Fruit fly (Drosophila melanogaster) whole organism, embryonic: ENCODE measurements around the gene shams.

Experiments
- BEAF-32 ChIP-seq: fragments of 200-800 bp; sonication (Bioruptor generic); optimal IDR thresholded peaks from 3 replicates; lab custom pipeline; 2017; ENCODE audit warnings: missing biosample characterization, missing genetic modification characterization, mild to moderate bottlenecking, moderate library complexity, missing genetic modification reagents
- CG12659 ChIP-seq: fragments of 200-800 bp; sonication (Bioruptor generic); optimal IDR thresholded peaks from 3 replicates; lab custom pipeline; 2017; ENCODE audit warnings: mild to moderate bottlenecking, missing biosample characterization, missing genetic modification reagents, missing genetic modification characterization
- CG13287 ChIP-seq: fragments of 200-800 bp; sonication (Bioruptor generic); IDR thresholded peaks from 2 replicates; pipeline ENCODE4 v1.3.6; 2022; ENCODE audit warnings: missing biosample characterization, missing genetic modification characterization; ENCODE audit not compliant: partially characterized antibody
- CG14710 ChIP-seq: fragments of 200-800 bp; sonication (Bioruptor generic); optimal IDR thresholded peaks from 3 replicates; lab custom pipeline; 2019; ENCODE audit warnings: missing biosample characterization, mild to moderate bottlenecking, missing genetic modification characterization, moderate library complexity
- CG1603 ChIP-seq: fragments of 200-800 bp; sonication (Bioruptor generic); optimal IDR thresholded peaks from 2 replicates; lab custom pipeline; 2019; ENCODE audit warnings: missing biosample characterization, mild to moderate bottlenecking, missing genetic modification characterization, moderate library complexity
- CG17802 ChIP-seq: fragments of 200-800 bp; sonication (Bioruptor generic); optimal IDR thresholded peaks from 2 replicates; lab custom pipeline; 2018; ENCODE audit warnings: missing biosample characterization, mild to moderate bottlenecking, missing genetic modification characterization, moderate library complexity
- CG2129 ChIP-seq: fragments of 200-800 bp; sonication (Bioruptor generic); IDR thresholded peaks from 2 replicates; pipeline ENCODE4 v1.3.6; 2022; ENCODE audit warnings: missing biosample characterization, missing genetic modification characterization; ENCODE audit not compliant: partially characterized antibody
- CG2202 ChIP-seq: fragments of 200-800 bp; sonication (Bioruptor generic); optimal IDR thresholded peaks from 2 replicates; lab custom pipeline; 2018; ENCODE audit warnings: missing biosample characterization, mild to moderate bottlenecking, missing genetic modification characterization
- CG30020 ChIP-seq: fragments of 200-800 bp; optimal IDR thresholded peaks from 2 replicates; lab custom pipeline; 2019; ENCODE audit warnings: missing biosample characterization, mild to moderate bottlenecking, missing genetic modification characterization, moderate library complexity
- CG3281 ChIP-seq: fragments of 200-800 bp; sonication (Bioruptor generic); optimal IDR thresholded peaks from 3 replicates; lab custom pipeline; 2017; ENCODE audit warnings: missing biosample characterization, mild to moderate bottlenecking, missing genetic modification characterization
- CG34376 ChIP-seq: fragments of 200-800 bp; sonication (Bioruptor generic); optimal IDR thresholded peaks from 2 replicates; lab custom pipeline; 2018; ENCODE audit warnings: missing biosample characterization, mild to moderate bottlenecking, missing genetic modification characterization
- CG3995 ChIP-seq: fragments of 200-800 bp; sonication (Bioruptor generic); optimal IDR thresholded peaks from 3 replicates; lab custom pipeline; 2016; ENCODE audit warnings: missing biosample characterization, missing genetic modification characterization
- CG43689 ChIP-seq: fragments of 200-800 bp; sonication (Bioruptor generic); IDR thresholded peaks from 2 replicates; pipeline ENCODE4 v1.3.6; 2022; ENCODE audit warnings: missing biosample characterization, missing genetic modification characterization
- CG9437 ChIP-seq: fragments of 200-800 bp; sonication (Bioruptor generic); optimal IDR thresholded peaks from 2 replicates; lab custom pipeline; 2018; ENCODE audit warnings: missing biosample characterization, mild to moderate bottlenecking, missing genetic modification characterization
- CG9797 ChIP-seq: fragments of 200-800 bp; sonication (Bioruptor generic); optimal IDR thresholded peaks from 3 replicates; lab custom pipeline; 2018; ENCODE audit warnings: missing biosample characterization, mild to moderate bottlenecking, missing genetic modification characterization
- CoRest ChIP-seq: fragments of 200-800 bp; sonication (Bioruptor generic); optimal IDR thresholded peaks from 3 replicates; lab custom pipeline; 2018; ENCODE audit warnings: missing biosample characterization, mild to moderate bottlenecking, missing genetic modification characterization, moderate library complexity
- Dfd ChIP-seq, 2 experiments: fragments of >200 bp; optimal IDR thresholded peaks; 2 replicates each; lab custom pipeline; 2017; ENCODE audit warnings: missing biosample characterization in 2 of 2, missing genetic modification characterization in 2 of 2
- E2f2 ChIP-seq: fragments of 200-800 bp; sonication (Bioruptor generic); IDR thresholded peaks from 2 replicates; pipeline ENCODE4 v1.3.6; 2022; ENCODE audit warnings: missing biosample characterization, missing genetic modification characterization
- Ets97D ChIP-seq: fragments of 200-800 bp; sonication (Bioruptor generic); optimal IDR thresholded peaks from 3 replicates; lab custom pipeline; 2016; ENCODE audit warnings: missing biosample characterization, missing genetic modification characterization
- Fer2 ChIP-seq: fragments of 200-800 bp; sonication (Bioruptor generic); optimal IDR thresholded peaks from 2 replicates; lab custom pipeline; 2018; ENCODE audit warnings: missing biosample characterization, mild to moderate bottlenecking, missing genetic modification characterization, moderate library complexity
- Hr3 ChIP-seq: fragments of 200-800 bp; sonication (Bioruptor generic); optimal IDR thresholded peaks from 3 replicates; lab custom pipeline; 2016; ENCODE audit warnings: missing biosample characterization, missing genetic modification characterization
- MBD-R2 ChIP-seq: fragments of 200-800 bp; sonication (Bioruptor generic); IDR thresholded peaks from 2 replicates; pipeline ENCODE4 v1.3.6; 2022; ENCODE audit warnings: missing biosample characterization, missing genetic modification characterization
- Myb ChIP-seq: fragments of 200-800 bp; sonication (Bioruptor generic); optimal IDR thresholded peaks from 2 replicates; lab custom pipeline; 2016; ENCODE audit warnings: missing biosample characterization, missing genetic modification characterization
- Oli ChIP-seq: fragments of 200-800 bp; sonication (Bioruptor generic); optimal IDR thresholded peaks from 2 replicates; lab custom pipeline; 2018; ENCODE audit warnings: missing biosample characterization, mild to moderate bottlenecking, missing genetic modification characterization, moderate library complexity
- Taf1 ChIP-seq: fragments of 200-800 bp; sonication (Bioruptor generic); IDR thresholded peaks from 2 replicates; pipeline ENCODE4 v1.3.6; 2022; ENCODE audit warnings: missing biosample characterization, missing genetic modification characterization
- Vsx1 ChIP-seq: fragments of 200-800 bp; sonication (Bioruptor generic); optimal IDR thresholded peaks from 2 replicates; lab custom pipeline; 2017; ENCODE audit warnings: missing biosample characterization, mild to moderate bottlenecking, missing genetic modification characterization, missing genetic modification reagents
- bbx ChIP-seq: fragments of 200-800 bp; sonication (Bioruptor generic); IDR thresholded peaks from 2 replicates; pipeline ENCODE4 v1.3.6; 2022; ENCODE audit warnings: missing biosample characterization, missing genetic modification characterization; ENCODE audit not compliant: partially characterized antibody
- ci ChIP-seq: fragments of 200-800 bp; sonication (Bioruptor generic); IDR thresholded peaks from 3 replicates; pipeline ENCODE4 v1.3.6; 2022; ENCODE audit warnings: missing biosample characterization, missing genetic modification characterization
- exex ChIP-seq: fragments of 200-800 bp; sonication (Bioruptor generic); optimal IDR thresholded peaks from 4 replicates; lab custom pipeline; 2018; ENCODE audit warnings: missing biosample characterization, mild to moderate bottlenecking, missing genetic modification characterization, moderate library complexity
- grau ChIP-seq: fragments of 200-800 bp; optimal IDR thresholded peaks from 3 replicates; lab custom pipeline; 2019; ENCODE audit warnings: missing biosample characterization, mild to moderate bottlenecking, missing genetic modification characterization, moderate library complexity
- hbn ChIP-seq: fragments of 200-800 bp; sonication (Bioruptor generic); IDR thresholded peaks from 2 replicates; pipeline ENCODE4 v1.3.6; 2022; ENCODE audit warnings: missing biosample characterization, missing genetic modification characterization; ENCODE audit not compliant: partially characterized antibody
- kni ChIP-seq: fragments of 200-800 bp; sonication (Bioruptor generic); optimal IDR thresholded peaks from 3 replicates; lab custom pipeline; 2017; ENCODE audit warnings: mild to moderate bottlenecking, missing biosample characterization, missing genetic modification reagents, missing genetic modification characterization
- lab ChIP-seq: fragments of 200-800 bp; sonication (Bioruptor generic); optimal IDR thresholded peaks from 3 replicates; lab custom pipeline; 2017; ENCODE audit warnings: missing biosample characterization, missing genetic modification characterization, mild to moderate bottlenecking, moderate library complexity, missing genetic modification reagents
- nmo ChIP-seq: fragments of 200-800 bp; sonication (Bioruptor generic); optimal IDR thresholded peaks from 2 replicates; lab custom pipeline; 2018; ENCODE audit warnings: missing biosample characterization, mild to moderate bottlenecking, missing genetic modification characterization, moderate library complexity
- phol ChIP-seq: fragments of 200-800 bp; sonication (Bioruptor generic); optimal IDR thresholded peaks from 3 replicates; lab custom pipeline; 2018; ENCODE audit warnings: missing biosample characterization, mild to moderate bottlenecking, missing genetic modification characterization, moderate library complexity
- pros ChIP-seq: fragments of 200-800 bp; sonication (Bioruptor generic); optimal IDR thresholded peaks from 3 replicates; lab custom pipeline; 2019; ENCODE audit warnings: missing biosample characterization, mild to moderate bottlenecking, missing genetic modification characterization, moderate library complexity
- pzg ChIP-seq: fragments of 200-800 bp; sonication (Bioruptor generic); optimal IDR thresholded peaks from 3 replicates; lab custom pipeline; 2018; ENCODE audit warnings: missing biosample characterization, mild to moderate bottlenecking, missing genetic modification characterization, moderate library complexity
- sens ChIP-seq: fragments of 200-800 bp; sonication (Bioruptor generic); peaks from one replicate; lab custom pipeline; 2016; ENCODE audit warnings: missing biosample characterization, missing genetic modification characterization
- sna ChIP-seq: fragments of 200-800 bp; sonication (Bioruptor generic); IDR thresholded peaks from 2 replicates; pipeline ENCODE4 v1.3.6; 2022; ENCODE audit warnings: missing biosample characterization, missing genetic modification characterization; ENCODE audit not compliant: partially characterized antibody
- stwl ChIP-seq: fragments of 200-800 bp; sonication (Bioruptor generic); optimal IDR thresholded peaks from 3 replicates; lab custom pipeline; 2018; ENCODE audit warnings: missing biosample characterization, mild to moderate bottlenecking, missing genetic modification characterization, moderate library complexity
- sug ChIP-seq: fragments of 200-800 bp; optimal IDR thresholded peaks from 2 replicates; lab custom pipeline; 2019; ENCODE audit warnings: missing biosample characterization, mild to moderate bottlenecking, missing genetic modification characterization, moderate library complexity
- tna ChIP-seq: fragments of 200-800 bp; sonication (Bioruptor generic); IDR thresholded peaks from 2 replicates; pipeline ENCODE4 v1.3.6; 2022; ENCODE audit warnings: missing biosample characterization, missing genetic modification characterization; ENCODE audit not compliant: partially characterized antibody
- toy ChIP-seq: fragments of 200-800 bp; sonication (Bioruptor generic); IDR thresholded peaks from 2 replicates; pipeline ENCODE4 v1.3.6; 2022; ENCODE audit warnings: missing biosample characterization, missing genetic modification characterization
- trem ChIP-seq: fragments of 200-800 bp; optimal IDR thresholded peaks from 3 replicates; lab custom pipeline; 2019; ENCODE audit warnings: missing biosample characterization, mild to moderate bottlenecking, missing genetic modification characterization, moderate library complexity
- unc-4 ChIP-seq: fragments of 200-800 bp; sonication (Bioruptor generic); IDR thresholded peaks from 2 replicates; pipeline ENCODE4 v1.3.6; 2022; ENCODE audit warnings: missing biosample characterization, missing genetic modification characterization; ENCODE audit not compliant: partially characterized antibody
- vvl ChIP-seq: fragments of 200-800 bp; sonication (Bioruptor generic); IDR thresholded peaks from 2 replicates; pipeline ENCODE4 v1.3.6; 2022; ENCODE audit warnings: missing biosample characterization, missing genetic modification characterization
- zen ChIP-seq: fragments of 200-800 bp; sonication (Bioruptor generic); optimal IDR thresholded peaks from 3 replicates; lab custom pipeline; 2018; ENCODE audit warnings: missing biosample characterization, mild to moderate bottlenecking, missing genetic modification characterization, moderate library complexity

shams gene

dm6 chr3R:25044816-25045551 lies 29.4 kb downstream of the shams start, which contains the start of gene 5PtaseI (continued):
- TF ChIP-seq CG12659 (peak; percentile 29), CG9437 (GFP tag; lab: Kevin White, UChicago) (peak; percentile 37), nmo (GFP tag; lab: Kevin White, UChicago) (peak; percentile 7), Myb (GFP tag; lab: Kevin White, UChicago) (peak; percentile 91), CG2202 (tag; lab: Kevin White, UChicago) (no peak), sens (GFP tag; lab: Kevin White, UChicago) (peak; percentile 73), grau (tag; lab: Kevin White, UChicago) (peak; percentile 8), vvl (GFP tag; lab: Robert Waterston, UW) (peak; percentile 38), Ets97D (GFP tag; lab: Kevin White, UChicago) (peak; percentile 81), CG17802 (tag; lab: Kevin White, UChicago) (no peak), Vsx1 (GFP tag; lab: Kevin White, UChicago) (peak; percentile 70), Dfd (GFP tag; optimal IDR thresholded peaks at IDR 0.05; lab: Kevin White, UChicago) (no peak), zen (peak; percentile 22), BEAF-32 (peak; percentile 34), sug (tag; lab: Kevin White, UChicago) (peak; percentile 50), tna (GFP tag; lab: Robert Waterston, UW) (no peak), Oli (no peak), E2f2 (GFP tag; lab: Robert Waterston, UW) (peak; percentile 73), exex (tag; lab: Kevin White, UChicago) (peak; percentile 50), CG13287 (peak; percentile 50; the same call in 1 of the 2 replicates), CG1603 (tag; lab: Kevin White, UChicago) (peak; percentile 33), CG9797 (GFP tag; lab: Kevin White, UChicago) (peak; percentile 57), ci (0 out of 3 replicates have a peak, but pooled peaks have one; percentile 26), trem (tag; lab: Kevin White, UChicago) (peak; percentile 3), sna (GFP tag; lab: Robert Waterston, UW) (peak; percentile 27; the same call in 1 of the 2 replicates), kni (peak; percentile 48), CG30020 (tag; lab: Kevin White, UChicago) (peak; percentile 23), CG14710 (peak; percentile 19), pzg (peak; percentile 45), CG3281 (GFP tag; lab: Kevin White, UChicago) (peak; percentile 8), hbn (GFP tag; lab: Robert Waterston, UW) (no peak), Fer2 (tag; lab: Kevin White, UChicago) (no peak), CG34376 (GFP tag; lab: Kevin White, UChicago) (peak; percentile 36), CG43689 (GFP tag; lab: Robert Waterston, UW) (no peak), stwl (tag; lab: Kevin White, UChicago) (peak; percentile 51), Taf1 (GFP tag; lab: Robert Waterston, UW) (no peak), unc-4 (no peak), CG3995 (GFP tag; lab: Kevin White, UChicago) (peak; percentile 86), CG2129 (no peak), bbx (0 out of 2 replicates have a peak, but pooled peaks have one; percentile 8), CoRest (peak; percentile 40), MBD-R2 (GFP tag; lab: Robert Waterston, UW) (peak; percentile 63), lab (no peak), phol (tag; lab: Kevin White, UChicago) (peak; percentile 30), pros (GFP tag; lab: Kevin White, UChicago) (no peak), toy (no peak), Hr3 (GFP tag; lab: Kevin White, UChicago) (peak; percentile 86)
